Fruit fly (Drosophila melanogaster): ENCODE results near the gene mEFTs.
A peak's percentile ranks its signal among the peaks of the same experiment; 100 is the strongest.

Gene mEFTs

DNA sequence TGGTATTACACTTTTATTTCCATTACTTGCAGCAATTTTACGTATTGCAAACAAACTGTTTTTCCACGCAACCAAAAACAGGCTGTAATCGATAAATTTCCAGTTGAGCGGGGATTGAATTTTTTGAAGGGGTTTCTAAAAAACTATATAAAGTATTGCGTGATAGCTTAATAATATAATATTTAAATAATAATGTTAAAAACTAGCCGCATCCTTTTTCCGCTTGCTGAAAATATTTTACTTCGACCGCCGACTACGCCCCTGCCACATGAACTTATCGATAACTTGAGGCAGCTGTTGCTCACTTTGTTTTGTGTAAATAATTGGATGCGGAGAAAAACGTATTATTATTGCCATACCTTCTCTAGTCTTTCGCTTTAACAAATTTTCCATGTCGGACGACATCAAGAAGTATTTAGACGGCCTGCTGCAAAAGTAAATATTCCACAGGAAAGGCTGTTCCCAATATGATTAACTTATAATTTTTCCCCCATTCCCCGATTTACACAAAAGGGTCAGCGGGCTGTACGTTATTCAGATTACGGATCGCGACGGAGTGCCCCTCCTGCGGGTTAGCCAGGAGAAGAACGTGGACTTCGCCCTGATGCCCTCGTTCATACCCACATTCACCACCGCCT is 19.8 kb downstream of the mEFTs start, which contains the start of the genes fws and Lamtor3:
Gene fws, minus strand, starts transcription at position 87 of the 638 bp plus-strand sequence.
Gene Lamtor3, plus strand, starts transcription at position 289 of the 638 bp plus-strand sequence.
- peak; percentile 96 for TF ChIP-seq CG17801 (GFP tag; optimal IDR thresholded peaks at IDR 0.05; ENCODE audit: partially characterized antibody)

DNA sequence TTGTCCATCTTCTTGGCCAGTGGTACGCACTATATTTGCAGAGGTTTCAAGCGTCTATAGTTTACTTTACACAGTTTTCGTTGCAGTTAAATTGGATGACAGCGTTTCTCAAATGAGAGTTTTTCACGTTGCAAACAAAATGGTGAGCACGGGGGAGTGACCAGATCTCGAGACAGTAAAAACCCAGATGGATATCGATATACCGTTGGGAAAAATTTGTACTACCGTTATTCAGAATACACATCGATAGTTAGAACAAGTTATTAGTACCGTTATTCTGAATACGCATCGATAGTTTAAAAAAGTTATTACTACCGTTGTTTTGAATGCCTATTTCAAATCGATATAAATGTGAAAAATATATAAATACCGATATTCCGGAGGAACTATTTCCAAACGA is 23.2 kb downstream of the mEFTs start, which contains the start of gene cass:
Gene cass, minus strand, starts transcription at position 179 of the 400 bp plus-strand sequence.
- peak; percentile 15 for TF ChIP-seq CG17801 (GFP tag; optimal IDR thresholded peaks at IDR 0.05; ENCODE audit: partially characterized antibody)

DNA sequence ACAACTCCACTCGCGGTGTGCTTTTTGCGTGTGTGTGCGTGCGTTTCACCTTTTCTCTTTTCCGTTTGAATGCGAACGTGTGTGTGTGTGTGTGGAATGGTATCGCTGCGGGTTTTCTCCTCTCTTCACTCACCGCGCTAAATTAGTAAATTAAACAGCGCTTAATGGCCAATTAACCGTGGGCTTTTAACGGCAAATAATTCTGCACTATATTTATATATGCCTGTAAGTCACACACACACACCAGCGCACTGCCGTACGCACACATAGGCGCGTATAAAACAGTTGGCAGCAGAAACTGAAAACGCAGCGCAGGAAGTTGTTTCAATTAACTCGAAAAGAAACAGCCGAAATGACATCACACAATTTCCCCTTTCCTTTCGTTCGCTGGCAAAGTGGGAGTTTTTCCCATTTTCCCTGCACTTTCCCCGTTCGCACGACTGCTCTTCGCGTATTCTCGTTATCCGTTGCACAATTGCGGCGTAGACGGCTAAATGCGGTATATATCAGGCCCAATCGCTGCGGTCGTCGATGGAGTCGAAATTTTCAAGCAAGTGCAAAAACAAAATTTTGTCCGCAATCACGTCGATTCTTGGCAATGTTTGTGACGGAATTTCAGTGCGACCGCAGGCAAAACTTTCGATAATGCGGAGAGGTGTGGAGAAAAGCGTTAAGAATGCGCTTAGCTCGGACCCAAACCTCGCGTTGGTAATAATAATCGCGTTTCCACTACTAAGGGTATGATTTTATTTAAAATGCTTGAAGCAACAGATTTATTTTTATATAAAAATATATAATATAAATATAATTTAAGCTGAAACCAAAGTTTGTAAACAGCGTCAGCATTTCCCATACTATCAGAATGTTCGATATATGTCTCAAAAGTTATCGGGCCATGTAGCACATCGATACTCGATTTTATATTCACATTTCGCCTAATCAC is 28.1 kb downstream of the mEFTs start, which contains the start of gene BicD:
Gene BicD, minus strand, starts transcription at position 634 of the 943 bp plus-strand sequence.
- no peak for TF ChIP-seq CG17801 (GFP tag; optimal IDR thresholded peaks at IDR 0.05; ENCODE audit: partially characterized antibody)

DNA sequence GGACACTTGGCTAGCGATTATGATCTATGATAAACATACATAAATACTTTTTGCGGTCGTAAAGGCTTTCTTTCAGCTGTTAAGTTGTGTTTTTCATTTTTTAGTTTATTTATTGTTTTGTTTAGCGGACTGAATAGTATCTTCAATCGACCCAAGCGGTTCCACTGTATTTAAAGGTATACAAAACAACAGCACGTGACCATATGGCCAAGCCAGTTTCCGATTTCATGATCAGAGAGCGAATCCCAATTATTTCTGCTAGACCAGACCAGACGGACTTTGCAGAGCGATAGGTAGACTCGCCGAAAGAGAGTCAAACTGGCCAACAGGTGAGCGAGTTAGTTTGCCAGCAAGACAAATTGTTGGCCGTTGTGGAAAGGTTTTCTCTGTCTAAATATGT is 29.4 kb downstream of the mEFTs start, which contains the start of gene Sgt:
Gene Sgt, plus strand, starts transcription at position 80 of the 400 bp plus-strand sequence.
- TF ChIP-seq CG17801 (GFP tag; optimal IDR thresholded peaks at IDR 0.05; ENCODE audit: partially characterized antibody), result no peak

DNA sequence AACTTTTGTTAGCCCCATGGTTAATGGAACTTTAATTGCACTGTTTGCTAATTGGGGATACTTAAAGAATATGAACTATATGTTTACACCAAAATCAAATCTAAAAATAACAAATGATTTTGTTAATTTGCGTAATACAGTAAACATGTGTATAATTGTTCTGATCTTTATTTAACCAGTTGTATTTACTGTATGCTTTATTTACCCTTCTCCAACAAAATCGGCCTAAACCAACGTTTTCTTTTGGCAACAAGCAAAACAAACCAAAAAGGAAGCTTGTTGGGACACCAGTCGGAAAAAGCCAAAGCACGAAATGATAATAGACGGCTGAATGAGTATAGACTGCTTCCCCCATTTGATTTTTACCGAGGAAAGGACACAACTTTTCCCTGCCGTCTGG is 30.3 kb downstream of the mEFTs start:
- no peak for TF ChIP-seq CG17801 (GFP tag; optimal IDR thresholded peaks at IDR 0.05; ENCODE audit: partially characterized antibody)

DNA sequence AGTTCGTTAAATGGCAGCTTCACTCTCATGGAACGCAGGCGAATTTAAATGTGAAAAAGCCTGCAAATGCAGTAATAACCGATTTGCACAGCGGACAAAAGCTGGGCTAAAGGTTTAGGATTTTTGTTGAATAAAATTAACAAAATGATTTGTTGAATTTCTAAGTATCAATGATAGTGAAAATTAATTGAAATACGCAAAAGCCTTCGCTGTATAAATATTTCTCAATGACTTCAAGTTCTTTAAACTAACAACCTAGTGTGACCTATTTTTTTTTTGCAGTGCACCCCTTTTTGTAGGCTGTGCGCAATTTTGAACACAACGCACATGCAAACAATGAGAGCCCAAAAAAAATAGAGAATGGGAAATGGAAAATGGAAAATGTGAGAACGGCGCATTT is 34.0 kb downstream of the mEFTs start:
- no peak for TF ChIP-seq CG17801 (GFP tag; optimal IDR thresholded peaks at IDR 0.05; ENCODE audit: partially characterized antibody)

DNA sequence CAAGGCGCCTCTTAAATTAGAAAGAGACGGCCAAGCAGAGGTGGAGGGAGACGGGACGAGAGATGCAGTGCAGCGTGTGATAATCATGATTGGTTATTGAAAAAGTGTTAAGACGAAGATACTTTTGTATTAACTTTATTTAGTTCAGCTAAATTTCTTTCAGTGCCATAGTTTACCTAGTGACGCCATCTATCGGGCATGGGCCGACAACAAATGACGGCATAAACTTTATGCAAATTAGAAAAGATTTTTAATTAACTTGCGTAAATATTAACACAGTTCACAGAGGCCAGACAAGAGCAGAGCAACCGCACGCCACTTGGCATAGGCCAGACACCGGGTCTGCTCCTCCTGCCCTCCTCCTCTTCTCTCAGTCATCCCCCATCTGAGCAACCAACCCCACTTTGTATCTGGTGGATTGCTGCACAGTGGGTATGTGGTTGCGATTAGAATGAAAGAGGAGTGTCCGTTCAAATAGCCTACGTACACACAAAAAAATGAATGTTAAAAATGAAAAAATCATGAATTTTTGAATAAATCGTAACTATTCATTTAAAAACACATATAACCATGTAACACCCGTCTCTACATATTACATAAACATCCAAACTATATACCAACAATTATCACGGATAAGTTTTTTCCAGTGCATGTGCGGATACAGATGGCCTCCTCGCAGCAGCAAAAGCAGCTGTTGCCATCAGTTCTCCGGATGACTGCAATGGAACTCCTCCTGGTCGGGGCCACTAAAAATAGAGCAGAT is 34.8 kb downstream of the mEFTs start:
- TF ChIP-seq CG17801 (GFP tag; optimal IDR thresholded peaks at IDR 0.05; ENCODE audit: partially characterized antibody), result no peak

DNA sequence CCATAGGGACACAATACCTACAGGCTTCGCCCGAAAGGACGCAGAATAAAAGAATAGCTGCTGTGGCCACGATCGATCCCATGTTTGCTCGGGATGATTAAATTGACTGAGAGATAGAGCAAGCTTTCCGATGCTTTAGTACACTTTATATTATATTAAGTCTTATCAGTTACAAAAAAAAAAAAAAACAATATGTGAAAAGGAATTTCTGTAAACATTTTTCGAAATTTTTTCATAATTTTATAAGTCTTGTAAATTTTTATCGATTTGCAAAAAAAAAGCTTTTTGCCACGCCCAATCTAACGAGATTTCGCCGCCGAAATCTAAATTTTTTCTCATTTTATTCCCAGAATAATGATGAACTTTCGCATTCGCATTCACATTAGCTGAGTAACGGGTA is 43.0 kb downstream of the mEFTs start, which contains the start of gene CG18563:
Gene CG18563, minus strand, starts transcription at position 101 of the 400 bp plus-strand sequence.
- TF ChIP-seq CG17801 (GFP tag; optimal IDR thresholded peaks at IDR 0.05; ENCODE audit: partially characterized antibody), result no peak

DNA sequence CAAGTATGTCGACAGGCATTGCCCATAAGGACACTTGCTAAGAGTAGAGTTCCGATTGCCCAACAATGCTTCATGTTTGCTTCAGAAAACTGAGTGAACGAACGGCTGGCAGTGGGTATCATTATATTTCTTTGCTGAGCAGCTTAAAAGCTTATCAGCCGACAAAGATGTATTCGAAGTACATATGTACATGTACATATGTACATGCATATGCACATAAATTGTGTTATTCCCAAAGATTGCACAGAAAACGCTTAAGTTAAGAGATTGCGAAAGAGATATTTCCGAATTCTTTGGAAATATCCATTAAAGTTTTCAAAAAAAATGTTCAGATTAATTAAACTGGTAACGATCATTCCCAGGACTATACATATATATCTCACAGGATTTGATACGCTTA is 45.1 kb downstream of the mEFTs start, which contains the start of gene SPH93:
Gene SPH93, minus strand, starts transcription at position 101 of the 400 bp plus-strand sequence.
- TF ChIP-seq CG17801 (GFP tag; optimal IDR thresholded peaks at IDR 0.05; ENCODE audit: partially characterized antibody), result no peak

DNA sequence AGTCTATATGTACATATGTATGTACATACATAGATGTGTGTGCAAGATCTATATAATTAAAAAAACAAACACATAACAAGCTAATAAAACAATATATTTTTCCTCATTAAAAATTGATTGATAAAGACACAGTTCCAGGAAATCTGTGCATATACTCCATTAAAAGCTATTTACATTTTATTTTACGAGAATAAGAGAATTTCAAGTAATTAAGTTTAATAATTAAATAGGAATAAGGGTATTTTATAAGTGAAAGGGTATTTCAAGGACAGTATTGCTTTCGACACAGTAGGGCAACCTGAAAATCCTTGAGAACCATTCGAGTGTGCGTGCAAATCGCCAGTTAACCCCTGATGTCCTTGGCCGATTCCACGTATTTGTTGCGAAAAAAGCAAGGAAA is 48.3 kb downstream of the mEFTs start, which contains the start of gene CG5050:
Gene CG5050, plus strand, starts transcription at position 301 of the 400 bp plus-strand sequence.
- no peak for TF ChIP-seq CG17801 (GFP tag; optimal IDR thresholded peaks at IDR 0.05; ENCODE audit: partially characterized antibody)

DNA sequence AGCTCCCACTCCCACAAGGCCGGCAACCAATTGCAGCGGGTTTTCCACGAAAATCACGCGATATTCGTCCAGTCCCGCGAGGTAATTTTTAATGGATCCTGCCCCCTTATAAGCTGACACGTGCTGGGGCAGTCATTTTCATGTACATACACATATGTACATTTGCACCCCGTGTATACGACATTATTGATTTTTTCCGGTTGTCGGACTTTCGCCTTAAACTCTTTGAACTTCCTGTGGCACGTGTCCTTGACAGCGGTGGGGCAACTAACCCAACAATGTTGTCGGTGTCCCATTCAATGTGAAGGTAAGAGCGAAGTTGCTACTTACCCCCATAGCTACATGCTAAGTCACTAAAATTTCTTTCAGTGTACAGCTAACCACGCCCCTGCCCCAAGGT is 48.8 kb downstream of the mEFTs start:
- no peak for TF ChIP-seq CG17801 (GFP tag; optimal IDR thresholded peaks at IDR 0.05; ENCODE audit: partially characterized antibody)

DNA sequence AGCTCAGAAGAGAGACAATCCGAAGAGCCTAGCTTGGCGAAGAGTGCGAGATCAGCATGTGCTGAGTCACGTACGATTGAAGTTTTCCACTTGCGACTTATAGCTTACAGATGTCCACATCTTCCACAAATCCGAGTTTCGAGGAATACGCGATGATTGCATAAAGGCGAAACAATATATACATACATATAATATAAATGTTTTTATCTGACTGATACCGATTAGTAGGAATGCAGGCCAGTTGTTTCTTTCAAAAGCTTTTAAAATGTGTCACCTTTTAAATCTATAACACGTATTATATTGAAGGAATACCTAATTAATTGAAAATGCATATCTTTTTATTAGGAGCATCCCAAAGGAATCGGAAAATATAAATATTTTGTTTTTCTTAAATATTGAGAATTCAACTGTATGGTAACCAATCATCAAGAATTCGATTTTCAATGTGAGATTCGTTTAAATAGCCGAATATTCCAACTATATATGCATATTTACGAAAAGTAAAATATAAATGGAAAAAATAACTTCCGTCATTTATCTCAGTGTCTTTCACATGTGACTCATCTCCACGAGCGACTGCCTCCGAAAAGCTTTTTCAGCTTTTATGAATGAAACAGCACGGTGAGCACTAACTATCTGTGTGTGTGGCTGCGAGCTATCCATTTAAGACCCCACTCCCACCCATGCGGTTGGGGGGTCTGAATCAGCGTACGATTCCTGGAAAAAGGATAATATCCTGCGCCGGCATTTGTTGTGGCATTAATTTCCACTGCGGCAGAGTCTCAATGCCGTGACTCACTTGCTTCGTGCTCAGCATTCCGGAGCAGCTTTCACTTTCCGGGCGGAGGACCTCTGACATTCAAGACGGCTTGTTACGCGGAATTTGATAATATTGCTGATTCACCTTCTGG is 50.1 kb downstream of the mEFTs start:
- peak; percentile 19 for TF ChIP-seq CG17801 (GFP tag; optimal IDR thresholded peaks at IDR 0.05; ENCODE audit: partially characterized antibody)

DNA sequence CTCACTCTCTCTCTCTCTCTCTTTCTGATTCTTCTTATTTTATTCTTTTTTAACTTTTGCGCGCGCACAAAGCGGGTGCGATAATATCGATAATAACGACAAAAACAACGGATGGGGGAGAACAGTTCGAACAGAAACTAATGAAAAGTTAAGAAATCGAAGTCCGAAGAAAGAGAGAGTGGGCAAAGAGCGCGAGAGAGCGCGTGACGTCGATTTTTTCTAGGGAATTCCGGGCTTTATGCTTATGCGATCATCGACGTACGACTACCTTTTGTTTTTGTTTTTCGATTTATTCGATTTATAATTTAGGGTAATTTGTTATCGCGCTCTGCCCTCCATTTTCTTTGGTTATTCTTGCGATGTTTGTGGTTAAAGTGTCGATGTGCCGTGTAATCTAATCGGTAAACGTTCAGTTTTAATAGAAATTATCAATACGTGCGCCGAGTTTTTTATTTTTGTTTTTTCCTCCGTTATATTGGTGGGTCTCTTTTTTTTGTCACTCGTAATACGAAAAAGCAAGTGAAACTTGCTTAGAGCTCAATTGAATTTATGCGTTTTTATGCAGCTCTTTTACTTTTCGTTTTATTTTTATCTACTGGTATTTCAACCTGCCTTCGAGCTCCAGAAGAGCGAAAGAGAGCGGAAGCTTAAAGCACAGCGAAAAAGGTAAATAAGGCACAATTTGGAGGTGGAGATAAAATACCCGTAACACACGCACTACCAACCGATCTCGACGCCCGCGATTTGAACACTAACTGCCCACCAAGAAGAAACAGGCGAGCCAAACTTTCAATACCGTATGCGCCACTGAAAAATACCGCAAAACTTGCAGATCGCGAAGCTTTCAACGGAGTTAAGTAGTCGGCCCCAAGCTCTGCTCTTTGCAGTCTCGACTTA is 51.0 kb downstream of the mEFTs start, which contains the start of gene dl:
Gene dl, minus strand, starts transcription at position 757 of the 897 bp plus-strand sequence.
- no peak for TF ChIP-seq CG17801 (GFP tag; optimal IDR thresholded peaks at IDR 0.05; ENCODE audit: partially characterized antibody)
